Worm (Caenorhabditis elegans) whole organism, young adult: ENCODE measurements around the gene T28H10.2.

Experiments used
- F39B2.1 ChIP-seq: fragments of 200-800 bp; sonication (Bioruptor generic); IDR thresholded peaks from 2 replicates; pipeline ENCODE4 v1.3.6; 2022; ENCODE audit warnings: missing genetic modification reagents, missing genetic modification characterization, missing compliant biosample characterization
- F52B5.7 ChIP-seq: sonication (generic microtip); optimal IDR thresholded peaks from 2 replicates; lab custom pipeline; 2016; ENCODE audit warnings: mild to moderate bottlenecking, missing genetic modification characterization, missing compliant biosample characterization
- ama-1 ChIP-seq, 3 experiments: fragments of 150-350 bp in 1 of 3; sonication (generic microtip) in 2 of 3; optimal IDR thresholded peaks; 2 replicates each; lab custom pipeline; 2014 to 2018; ENCODE audit warnings: missing biosample characterization in 2 of 3, missing genetic modification characterization in 2 of 3, missing genetic modification reagents in 2 of 3
- ekl-4 ChIP-seq: fragments of 200-800 bp; sonication (Bioruptor generic); IDR thresholded peaks from 2 replicates; pipeline ENCODE4 v1.3.6; 2022; ENCODE audit warnings: missing genetic modification reagents, missing genetic modification characterization, missing compliant biosample characterization
- him-1 ChIP-seq: sonication (generic microtip); optimal IDR thresholded peaks from 2 replicates; lab custom pipeline; 2016; ENCODE audit warnings: missing genotype, missing genetic modification reagents, missing genetic modification characterization, missing compliant biosample characterization
- nhr-27 ChIP-seq: fragments of 200-800 bp; sonication (Bioruptor generic); optimal IDR thresholded peaks from 2 replicates; lab custom pipeline; 2018; ENCODE audit warnings: mild to moderate bottlenecking, missing genetic modification characterization, moderate library complexity, missing compliant biosample characterization
- tbx-9 ChIP-seq: sonication (generic microtip); optimal IDR thresholded peaks from 2 replicates; lab custom pipeline; 2016; ENCODE audit warnings: borderline replicate concordance, missing genetic modification characterization, inconsistent platforms, missing compliant biosample characterization
- unc-130 ChIP-seq: sonication (generic microtip); optimal IDR thresholded peaks from 2 replicates; lab custom pipeline; 2016; ENCODE audit warnings: missing genetic modification reagents, missing genetic modification characterization, missing compliant biosample characterization
- unc-62 ChIP-seq: fragments of 150-350 bp; optimal IDR thresholded peaks from 2 replicates; lab custom pipeline; 2014; ENCODE audit warnings: missing biosample characterization, missing genetic modification reagents, missing genetic modification characterization
- ztf-28 ChIP-seq: fragments of 200-800 bp; sonication (Bioruptor generic); IDR thresholded peaks from 2 replicates; pipeline ENCODE4 v1.3.6; 2022; ENCODE audit warnings: missing genetic modification reagents, missing genetic modification characterization, missing compliant biosample characterization

DNA sequence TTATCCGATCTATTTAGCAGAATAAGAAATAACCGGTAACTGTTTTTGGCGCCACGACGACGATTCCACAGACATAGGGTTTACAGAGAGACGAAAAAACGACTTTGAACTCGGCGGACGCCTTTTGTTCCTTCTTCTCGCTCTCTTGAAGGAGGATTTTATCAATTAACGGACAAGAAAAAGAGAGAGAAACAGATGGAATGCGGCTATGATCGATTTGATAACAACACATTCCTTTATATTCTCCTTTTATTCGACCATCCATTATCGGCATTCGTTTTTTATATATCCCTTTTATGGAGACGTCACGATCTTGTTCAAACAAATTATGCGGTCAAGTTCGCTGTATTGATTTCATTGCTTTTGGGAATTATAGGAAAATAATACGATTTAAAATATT lies 36.1 kb upstream of the T28H10.2 start:
- TF ChIP-seq him-1 (no peak), unc-130 (GFP tag; lab: Kevin White, UChicago) (no peak), unc-62 (GFP tag; lab: Kevin White, UChicago) (no peak), ama-1 (optimal IDR thresholded peaks at IDR 0.05; lab: Kevin White, UChicago) (peak; percentile 73), ama-1 (GFP tag; optimal IDR thresholded peaks at IDR 0.05; lab: Kevin White, UChicago) (no peak), nhr-27 (tag; lab: Kevin White, UChicago) (no peak), ztf-28 (GFP tag; lab: Robert Waterston, UW) (no peak), tbx-9 (tag; lab: Kevin White, UChicago) (no peak), F39B2.1 (GFP tag; lab: Robert Waterston, UW) (no peak), F52B5.7 (tag; lab: Kevin White, UChicago) (no peak), ekl-4 (no peak)
